Fruit fly (Drosophila melanogaster) ovary, adult (tissue): Measurements from ENCODE around the gene mRpS31.

Experiments
- CG17801 ChIP-seq: fragments of 200-800 bp; optimal IDR thresholded peaks from 2 replicates; lab custom pipeline; 2019; ENCODE audit warnings: missing biosample characterization, mild to moderate bottlenecking, missing genetic modification characterization, moderate library complexity; ENCODE audit not compliant: partially characterized antibody

mRpS31 gene

dm6 chr3L:16004401-16005237 is at the start of gene mRpS31, which contains the start of gene hzg:
Gene mRpS31, plus strand, starts transcription at chr3L:16005193.
Gene hzg, minus strand, starts transcription at chr3L:16004736.
- TF ChIP-seq CG17801 (GFP tag; lab: Kevin White, UChicago), result peak; percentile 68

dm6 chr3L:15956448-15957010 is 48.5 kb upstream of the mRpS31 start, which contains the start of gene elgi:
Gene elgi, plus strand, starts transcription at chr3L:15956550.
- TF ChIP-seq CG17801 (GFP tag; lab: Kevin White, UChicago), result peak; percentile 47

- TF ChIP-seq CG17801 (GFP tag; lab: Kevin White, UChicago), result no peak
These were observed 46.2 kb upstream of the mRpS31 start, which contains the start of gene CG17032 for dm6 chr3L:15958612-15959315. Gene CG17032, plus strand, starts transcription at chr3L:15958843.

dm6 chr3L:15967588-15968500 is 37.1 kb upstream of the mRpS31 start, which contains the start of the genes Brr2 and CG10516:
Gene Brr2, minus strand, starts transcription at chr3L:15967872.
Gene CG10516, plus strand, starts transcription at chr3L:15968204.
- TF ChIP-seq CG17801 (GFP tag; lab: Kevin White, UChicago), result no peak

- no peak for TF ChIP-seq CG17801 (GFP tag; lab: Kevin White, UChicago)
These were observed 36.3 kb upstream of the mRpS31 start for dm6 chr3L:15968686-15969085.

- no peak for TF ChIP-seq CG17801 (GFP tag; lab: Kevin White, UChicago)
These were observed 30.8 kb upstream of the mRpS31 start for dm6 chr3L:15974166-15974565.

- TF ChIP-seq CG17801 (GFP tag; lab: Kevin White, UChicago), result no peak
These were observed 29.9 kb upstream of the mRpS31 start, which contains the start of gene CG17026 for dm6 chr3L:15975068-15975467. Gene CG17026, plus strand, starts transcription at chr3L:15975368.

- peak; percentile 8 for TF ChIP-seq CG17801 (GFP tag; lab: Kevin White, UChicago)
These were observed 28.2 kb upstream of the mRpS31 start, which contains the start of gene CG17029 for dm6 chr3L:15976758-15977157. Gene CG17029, plus strand, starts transcription at chr3L:15976870.

dm6 chr3L:15977565-15977964 is 27.4 kb upstream of the mRpS31 start:
- TF ChIP-seq CG17801 (GFP tag; lab: Kevin White, UChicago), result no peak

dm6 chr3L:15978224-15978623 is 26.8 kb upstream of the mRpS31 start, which contains the start of gene CG17028:
Gene CG17028, plus strand, starts transcription at chr3L:15978524.
- no peak for TF ChIP-seq CG17801 (GFP tag; lab: Kevin White, UChicago)

dm6 chr3L:15979240-15979639 is 25.8 kb upstream of the mRpS31 start:
- TF ChIP-seq CG17801 (GFP tag; lab: Kevin White, UChicago), result no peak

dm6 chr3L:15979912-15980311 is 25.1 kb upstream of the mRpS31 start, which contains the start of gene CG17027:
Gene CG17027, plus strand, starts transcription at chr3L:15980100.
- TF ChIP-seq CG17801 (GFP tag; lab: Kevin White, UChicago), result no peak

- no peak for TF ChIP-seq CG17801 (GFP tag; lab: Kevin White, UChicago)
These were observed 23.6 kb upstream of the mRpS31 start for dm6 chr3L:15981403-15981802.

dm6 chr3L:15982148-15982547 is 22.8 kb upstream of the mRpS31 start:
- no peak for TF ChIP-seq CG17801 (GFP tag; lab: Kevin White, UChicago)
